Worm (Caenorhabditis elegans) whole organism, late embryonic: Measurements from ENCODE around the gene cpg-1.

Experiments used
- C08G9.2 ChIP-seq: sonication (generic microtip); optimal IDR thresholded peaks from 2 replicates; lab custom pipeline; 2016; ENCODE audit warnings: mild to moderate bottlenecking, missing genetic modification characterization, moderate library complexity, missing compliant biosample characterization
- T23F11.4 ChIP-seq: fragments of 200-800 bp; sonication (Bioruptor generic); optimal IDR thresholded peaks from 2 replicates; lab custom pipeline; 2018; ENCODE audit warnings: mild to moderate bottlenecking, missing genetic modification characterization, missing compliant biosample characterization
- ceh-2 ChIP-seq: sonication (generic microtip); optimal IDR thresholded peaks from 2 replicates; lab custom pipeline; 2016; ENCODE audit warnings: missing genotype, missing genetic modification characterization, missing compliant biosample characterization
- ceh-45 ChIP-seq: fragments of 200-800 bp; sonication (Bioruptor generic); IDR thresholded peaks from 2 replicates; pipeline ENCODE4 v1.3.6; 2022; ENCODE audit warnings: missing genetic modification reagents, missing genetic modification characterization, missing compliant biosample characterization
- dve-1 ChIP-seq: sonication (generic microtip); optimal IDR thresholded peaks from 2 replicates; lab custom pipeline; 2017; ENCODE audit warnings: antibody characterized with exemption, mild to moderate bottlenecking, missing genetic modification characterization, missing compliant biosample characterization
- fkh-10 ChIP-seq: fragments of 150-350 bp; optimal IDR thresholded peaks from 2 replicates; lab custom pipeline; 2014; ENCODE audit warnings: missing biosample characterization, missing genetic modification reagents, missing genetic modification characterization
- nhr-11 ChIP-seq: fragments of 150-350 bp; optimal IDR thresholded peaks from 2 replicates; lab custom pipeline; 2014; ENCODE audit warnings: missing biosample characterization, missing genetic modification characterization
- pax-1 ChIP-seq: fragments of 150-350 bp; optimal IDR thresholded peaks from 2 replicates; lab custom pipeline; 2014; ENCODE audit warnings: missing biosample characterization, missing genetic modification characterization
- pha-4 ChIP-seq: fragments of 150-350 bp; optimal IDR thresholded peaks from 2 replicates; lab custom pipeline; 2018; ENCODE audit warnings: missing biosample characterization, missing genetic modification reagents, missing genetic modification characterization
- rnt-1 ChIP-seq: sonication (generic microtip); optimal IDR thresholded peaks from 2 replicates; lab custom pipeline; 2016; ENCODE audit warnings: missing genetic modification characterization, missing compliant biosample characterization
- sdc-2 ChIP-seq: sonication (generic microtip); optimal IDR thresholded peaks from 2 replicates; lab custom pipeline; 2016; ENCODE audit warnings: missing genotype, missing genetic modification characterization, missing compliant biosample characterization
- ztf-16 ChIP-seq: sonication (generic microtip); optimal IDR thresholded peaks from 2 replicates; lab custom pipeline; 2017; ENCODE audit warnings: missing genetic modification characterization, missing compliant biosample characterization

DNA sequence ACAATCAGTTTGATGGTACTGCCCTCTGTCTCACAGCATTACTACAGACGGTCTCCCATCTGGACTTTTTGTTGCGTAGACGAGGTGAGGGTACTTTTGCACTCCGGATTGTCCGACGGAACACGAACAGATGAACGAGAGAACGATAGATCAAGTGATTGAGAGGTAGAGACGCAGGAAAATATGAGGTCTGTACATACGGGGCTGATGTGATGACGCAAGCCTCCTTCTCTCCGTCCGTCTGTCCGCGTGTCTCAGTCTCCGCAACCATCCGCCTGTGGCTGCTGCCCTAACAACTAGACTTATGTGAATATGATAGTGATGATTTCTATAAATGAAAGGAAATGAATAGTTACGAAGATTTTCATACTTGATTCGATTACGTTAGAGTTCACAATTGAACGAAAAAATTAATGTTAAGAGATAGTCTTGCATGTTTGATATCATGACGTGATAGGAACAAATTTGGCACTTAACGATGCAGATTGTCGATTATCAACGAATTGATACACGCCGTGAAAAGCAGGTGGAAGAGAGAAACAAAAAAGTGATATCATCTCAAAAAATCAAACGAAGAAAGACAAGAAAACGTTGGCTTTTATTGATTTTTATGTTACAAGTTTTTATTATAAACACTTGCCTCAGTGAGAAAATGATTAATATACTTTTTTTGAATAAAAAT lies 13.5 kb downstream of the cpg-1 start:
- TF ChIP-seq pha-4 (no peak), fkh-10 (GFP tag; lab: Kevin White, UChicago) (no peak), nhr-11 (no peak), ztf-16 (tag; lab: Kevin White, UChicago) (no peak), pax-1 (tag; lab: Kevin White, UChicago) (no peak), dve-1 (tag; lab: Kevin White, UChicago) (no peak), ceh-2 (tag; lab: Kevin White, UChicago) (no peak), rnt-1 (no peak), C08G9.2 (tag; lab: Kevin White, UChicago) (no peak), ceh-45 (GFP tag; lab: Robert Waterston, UW) (no peak), sdc-2 (tag; lab: Kevin White, UChicago) (no peak), T23F11.4 (GFP tag; lab: Kevin White, UChicago) (no peak)
